Worm (Caenorhabditis elegans): Measurements from ENCODE around the gene ccnk-1.

ce11 chrV:14656970-14657369, 44.6 kb downstream of the ccnk-1 start:
- no peak for TF ChIP-seq madf-6 (GFP tag; IDR thresholded peaks at IDR 0.05)
- no peak for TF ChIP-seq unc-130 (GFP tag; optimal IDR thresholded peaks at IDR 0.05)
- no peak for TF ChIP-seq snpc-4 (GFP tag; optimal IDR thresholded peaks at IDR 0.05)
- TF ChIP-seq snpc-4 (tag; optimal IDR thresholded peaks at IDR 0.05), result no peak
- no peak for TF ChIP-seq tbx-9 (tag; optimal IDR thresholded peaks at IDR 0.05; ENCODE audit: borderline replicate concordance)
- TF ChIP-seq athp-1 (tag; optimal IDR thresholded peaks at IDR 0.05), result no peak
- no peak for TF ChIP-seq nhr-80 (tag; optimal IDR thresholded peaks at IDR 0.05)
- TF ChIP-seq hmg-1.2 (GFP tag; IDR thresholded peaks at IDR 0.05), result no peak
- no peak for TF ChIP-seq lin-40 (tag; optimal IDR thresholded peaks at IDR 0.05)
- no peak for TF ChIP-seq F49E8.2 (tag; optimal IDR thresholded peaks at IDR 0.05; ENCODE audit: insufficient read depth)
- no peak for TF ChIP-seq nfya-1 (tag; optimal IDR thresholded peaks at IDR 0.05; ENCODE audit: borderline replicate concordance, insufficient read depth)
- TF ChIP-seq ekl-4 (GFP tag; IDR thresholded peaks at IDR 0.05), result no peak
- TF ChIP-seq mes-4 (tag; optimal IDR thresholded peaks at IDR 0.05), result no peak
- TF ChIP-seq nhr-90 (tag; optimal IDR thresholded peaks at IDR 0.05), result no peak

Data from whole organism, young adult.